Fruit fly (Drosophila melanogaster) whole organism, adult: ENCODE data around the gene CG14435.

Experiments used
- CG11617 ChIP-seq: fragments of 200-800 bp; sonication (Bioruptor generic); optimal IDR thresholded peaks from 2 replicates; lab custom pipeline; 2017; ENCODE audit warnings: mild to moderate bottlenecking, missing biosample characterization, missing genetic modification reagents, missing genetic modification characterization
- CG12768 ChIP-seq: fragments of 200-800 bp; sonication (Bioruptor generic); optimal IDR thresholded peaks from 2 replicates; lab custom pipeline; 2017; ENCODE audit warnings: missing biosample characterization, missing genetic modification characterization, mild to moderate bottlenecking, moderate library complexity, missing genetic modification reagents
- CG14711 ChIP-seq: fragments of 200-800 bp; sonication (Bioruptor generic); optimal IDR thresholded peaks from 2 replicates; lab custom pipeline; 2018; ENCODE audit warnings: missing biosample characterization, mild to moderate bottlenecking, missing genetic modification characterization, moderate library complexity
- CG1620 ChIP-seq: fragments of 200-800 bp; sonication (Bioruptor generic); optimal IDR thresholded peaks from 2 replicates; lab custom pipeline; 2016; ENCODE audit warnings: missing biosample characterization, missing genetic modification characterization
- CG33017 ChIP-seq: fragments of 200-800 bp; sonication (Bioruptor generic); optimal IDR thresholded peaks from 2 replicates; lab custom pipeline; 2018; ENCODE audit warnings: missing biosample characterization, mild to moderate bottlenecking, missing genetic modification characterization, moderate library complexity
- CG5204 ChIP-seq: fragments of 200-800 bp; sonication (Bioruptor generic); optimal IDR thresholded peaks from 2 replicates; lab custom pipeline; 2016; ENCODE audit warnings: missing biosample characterization, missing genetic modification characterization
- CG7045 ChIP-seq: fragments of 200-800 bp; sonication (Bioruptor generic); optimal IDR thresholded peaks from 2 replicates; lab custom pipeline; 2017; ENCODE audit warnings: missing biosample characterization, mild to moderate bottlenecking, missing genetic modification characterization
- CG7101 ChIP-seq: fragments of 200-800 bp; sonication (Bioruptor generic); optimal IDR thresholded peaks from 2 replicates; lab custom pipeline; 2018; ENCODE audit warnings: missing biosample characterization, mild to moderate bottlenecking, missing genetic modification characterization, moderate library complexity
- Clk ChIP-seq: fragments of 200-800 bp; sonication (Bioruptor generic); optimal IDR thresholded peaks from 2 replicates; lab custom pipeline; 2017; ENCODE audit warnings: missing biosample characterization, missing genetic modification characterization
- Crg-1 ChIP-seq: fragments of 200-800 bp; sonication (Bioruptor generic); optimal IDR thresholded peaks from 2 replicates; lab custom pipeline; 2016; ENCODE audit warnings: missing biosample characterization, missing genetic modification characterization
- Hr96 ChIP-seq: fragments of 200-800 bp; sonication (Bioruptor generic); optimal IDR thresholded peaks from 2 replicates; lab custom pipeline; 2016; ENCODE audit warnings: missing biosample characterization, missing genetic modification characterization
- Mnt ChIP-seq: fragments of 200-800 bp; sonication (Bioruptor generic); optimal IDR thresholded peaks from 2 replicates; lab custom pipeline; 2016; ENCODE audit warnings: missing biosample characterization, mild to moderate bottlenecking, missing genetic modification characterization
- bab1 ChIP-seq: fragments of 200-800 bp; sonication (Bioruptor generic); optimal IDR thresholded peaks from 3 replicates; lab custom pipeline; 2019; ENCODE audit warnings: missing biosample characterization, mild to moderate bottlenecking, missing genetic modification characterization, moderate library complexity
- cic ChIP-seq: fragments of 200-800 bp; sonication (Bioruptor generic); optimal IDR thresholded peaks from 2 replicates; lab custom pipeline; 2017; ENCODE audit warnings: missing biosample characterization, mild to moderate bottlenecking, missing genetic modification characterization, moderate library complexity
- cnc ChIP-seq, 2 experiments: fragments of >200 bp; optimal IDR thresholded peaks; 2 replicates each; lab custom pipeline; 2017
- kay ChIP-seq: fragments of 200-800 bp; sonication (Bioruptor generic); peaks from one replicate; lab custom pipeline; 2016; ENCODE audit warnings: missing biosample characterization, missing genetic modification characterization, borderline replicate concordance
- ovo ChIP-seq: fragments of 200-800 bp; sonication (Bioruptor generic); optimal IDR thresholded peaks from 2 replicates; lab custom pipeline; 2016; ENCODE audit warnings: missing biosample characterization, missing genetic modification characterization
- pad ChIP-seq: fragments of 200-800 bp; sonication (Bioruptor generic); optimal IDR thresholded peaks from 3 replicates; lab custom pipeline; 2017; ENCODE audit warnings: missing biosample characterization, missing genetic modification characterization, mild to moderate bottlenecking, moderate library complexity, missing genetic modification reagents
- tj ChIP-seq: fragments of 200-800 bp; sonication (Bioruptor generic); optimal IDR thresholded peaks from 3 replicates; lab custom pipeline; 2017; ENCODE audit warnings: missing biosample characterization, mild to moderate bottlenecking, missing genetic modification characterization, moderate library complexity
- toe ChIP-seq: fragments of 200-800 bp; sonication (Bioruptor generic); optimal IDR thresholded peaks from 2 replicates; lab custom pipeline; 2016; ENCODE audit warnings: missing biosample characterization, missing genetic modification characterization

Gene CG14435

dm6 chrX:6853384-6853783, 9.7 kb upstream of the CG14435 start:
- TF ChIP-seq cic (peak; percentile 1), bab1 (no peak), CG5204 (GFP tag; lab: Kevin White, UChicago) (no peak), ovo (no peak), CG11617 (no peak), CG12768 (GFP tag; lab: Kevin White, UChicago) (peak; percentile 52), Clk (no peak), CG7045 (GFP tag; lab: Kevin White, UChicago) (no peak), pad (peak; percentile 72), CG33017 (no peak), cnc (optimal IDR thresholded peaks at IDR 0.05; lab: Kevin White, UChicago) (no peak), CG14711 (no peak), toe (GFP tag; lab: Kevin White, UChicago) (no peak), Hr96 (no peak), Mnt (GFP tag; lab: Kevin White, UChicago) (no peak), Crg-1 (GFP tag; lab: Kevin White, UChicago) (peak; percentile 8), tj (peak; percentile 69), CG1620 (GFP tag; lab: Kevin White, UChicago) (no peak), CG7101 (tag; lab: Kevin White, UChicago) (no peak), kay (GFP tag; lab: Kevin White, UChicago) (no peak)

DNA sequence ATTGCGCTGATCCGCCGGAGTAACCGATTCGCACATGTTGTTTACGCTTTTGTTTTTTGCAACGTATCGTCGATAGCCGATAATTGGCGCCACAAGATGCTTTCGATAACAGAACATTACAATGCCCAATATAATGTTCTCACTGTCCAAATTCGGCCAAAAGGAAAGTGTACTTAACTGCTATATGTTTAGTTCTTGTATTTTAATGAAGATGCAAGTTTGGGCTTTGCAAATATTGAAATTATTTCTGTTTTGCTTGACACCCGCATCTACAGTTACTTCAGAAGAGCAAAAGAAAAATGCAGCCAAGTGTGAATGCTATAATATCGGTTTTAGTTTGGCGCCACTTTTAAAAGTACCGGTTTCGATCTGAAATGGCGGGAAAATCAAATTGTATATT, 8.9 kb upstream of the CG14435 start:
- peak; percentile 89 for TF ChIP-seq toe (GFP tag; lab: Kevin White, UChicago)
- peak; percentile 81 for TF ChIP-seq CG33017
- peak; percentile 88 for TF ChIP-seq CG14711
- peak; percentile 88 for TF ChIP-seq CG11617
- TF ChIP-seq cic: peak; percentile 56
- peak; percentile 89 for TF ChIP-seq Crg-1 (GFP tag; lab: Kevin White, UChicago)
- peak; percentile 85 for TF ChIP-seq CG7045 (GFP tag; lab: Kevin White, UChicago)
- peak; percentile 75 for TF ChIP-seq tj
- peak; percentile 84 for TF ChIP-seq pad
- no peak for TF ChIP-seq kay (GFP tag; lab: Kevin White, UChicago)
- peak; percentile 91 for TF ChIP-seq Mnt (GFP tag; lab: Kevin White, UChicago)
- peak; percentile 96 for TF ChIP-seq bab1
- peak; percentile 83 for TF ChIP-seq CG12768 (GFP tag; lab: Kevin White, UChicago)
- peak; percentile 97 for TF ChIP-seq Hr96
- peak; percentile 87 for TF ChIP-seq ovo
- TF ChIP-seq CG7101 (tag; lab: Kevin White, UChicago): peak; percentile 94
- peak; percentile 76 for TF ChIP-seq Clk
- TF ChIP-seq CG5204 (GFP tag; lab: Kevin White, UChicago): peak; percentile 83
- no peak for TF ChIP-seq cnc (optimal IDR thresholded peaks at IDR 0.05; lab: Kevin White, UChicago)
- peak; percentile 93 for TF ChIP-seq CG1620 (GFP tag; lab: Kevin White, UChicago)

DNA sequence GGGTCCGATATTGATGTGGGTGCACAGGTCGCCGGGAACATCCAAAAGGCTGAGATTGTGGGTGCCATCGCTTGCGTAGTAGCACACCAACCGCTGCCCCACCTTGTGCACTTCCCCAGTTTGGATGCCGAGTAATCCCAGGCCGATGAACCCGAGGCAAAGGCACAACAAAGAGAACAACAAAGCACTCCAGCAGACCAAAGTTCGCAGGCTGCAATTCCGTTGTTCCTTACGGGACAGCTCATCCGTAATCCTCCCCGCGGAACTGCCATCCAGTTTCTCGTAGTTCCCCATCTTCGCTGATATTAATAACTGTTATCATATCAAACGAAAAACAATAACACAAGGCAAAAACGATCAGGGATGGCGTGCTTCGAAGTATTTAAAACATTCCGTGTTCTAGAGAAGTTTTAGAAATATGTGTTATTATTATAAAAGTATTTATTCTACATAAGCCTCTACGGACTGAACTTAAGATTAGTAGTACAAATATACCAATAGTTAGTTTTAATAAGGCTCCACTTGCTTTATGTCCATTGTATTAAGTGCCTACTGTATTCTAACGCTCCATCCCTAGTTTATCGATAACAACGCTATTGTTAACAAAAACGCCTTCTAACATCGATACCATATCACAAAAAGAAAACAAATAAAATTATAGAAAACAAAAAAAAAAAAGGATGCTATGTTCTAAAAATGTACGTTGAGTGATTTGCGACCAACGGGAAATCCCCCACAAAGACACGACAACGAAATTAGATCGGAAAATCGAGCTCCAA, 5.6 kb upstream of the CG14435 start, which contains the start of the genes Cht11 and CG4558:
Gene Cht11 (minus strand): TSS at position 340 of the 779 bp plus-strand sequence.
Gene CG4558 (plus strand): TSS at position 593 of the 779 bp plus-strand sequence.
- TF ChIP-seq ovo (peak; percentile 75), CG7101 (tag; lab: Kevin White, UChicago) (peak; percentile 92), Hr96 (peak; percentile 79), toe (GFP tag; lab: Kevin White, UChicago) (peak; percentile 80), CG1620 (GFP tag; lab: Kevin White, UChicago) (peak; percentile 89), kay (GFP tag; lab: Kevin White, UChicago) (no peak), Clk (peak; percentile 45), bab1 (peak; percentile 93), CG12768 (GFP tag; lab: Kevin White, UChicago) (peak; percentile 88), CG33017 (peak; percentile 76), Crg-1 (GFP tag; lab: Kevin White, UChicago) (peak; percentile 79), CG7045 (GFP tag; lab: Kevin White, UChicago) (peak; percentile 64), Mnt (GFP tag; lab: Kevin White, UChicago) (peak; percentile 84), CG5204 (GFP tag; lab: Kevin White, UChicago) (peak; percentile 79), cic (peak; percentile 66), CG14711 (peak; percentile 86), tj (peak; percentile 83), cnc (optimal IDR thresholded peaks at IDR 0.05; lab: Kevin White, UChicago) (no peak), CG11617 (peak; percentile 93), pad (peak; percentile 93)

dm6 chrX:6832584-6832983, 11.1 kb downstream of the CG14435 start, which contains the start of gene mAChR-C:
Gene mAChR-C (minus strand): TSS chrX:6832684.
- TF ChIP-seq cic (no peak), CG1620 (GFP tag; lab: Kevin White, UChicago) (no peak), tj (no peak), ovo (no peak), pad (no peak), toe (GFP tag; lab: Kevin White, UChicago) (no peak), CG14711 (no peak), Crg-1 (GFP tag; lab: Kevin White, UChicago) (no peak), Hr96 (no peak), CG7045 (GFP tag; lab: Kevin White, UChicago) (no peak), cnc (optimal IDR thresholded peaks at IDR 0.05; lab: Kevin White, UChicago) (no peak), CG11617 (no peak), CG33017 (no peak), bab1 (no peak), CG5204 (GFP tag; lab: Kevin White, UChicago) (no peak), kay (GFP tag; lab: Kevin White, UChicago) (no peak), CG7101 (tag; lab: Kevin White, UChicago) (no peak)

DNA sequence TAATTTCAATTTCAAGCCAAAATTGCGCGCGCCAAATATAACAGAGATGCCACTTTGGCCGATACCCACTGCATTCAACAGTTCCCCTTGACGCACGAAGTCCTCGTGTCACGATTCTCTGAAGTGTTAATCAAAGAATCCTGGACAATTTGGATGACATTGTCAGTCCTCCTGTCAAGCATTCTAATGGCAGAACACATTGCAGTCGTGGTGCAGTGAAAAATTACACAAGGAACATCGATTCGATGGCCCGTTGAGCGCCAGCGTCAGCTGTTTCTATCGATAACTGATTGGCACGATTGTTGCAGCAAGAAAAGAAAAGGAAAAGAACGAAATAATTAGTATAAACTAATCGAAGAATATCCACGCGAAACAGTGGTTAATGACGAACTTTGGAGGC, 19.5 kb downstream of the CG14435 start, which contains the start of gene nonC:
Gene nonC (plus strand): TSS at position 294 of the 400 bp plus-strand sequence.
- peak; percentile 24 for TF ChIP-seq pad
- peak; percentile 21 for TF ChIP-seq Mnt (GFP tag; lab: Kevin White, UChicago)
- peak; percentile 65 for TF ChIP-seq bab1
- no peak for TF ChIP-seq CG11617
- peak; percentile 6 for TF ChIP-seq CG1620 (GFP tag; lab: Kevin White, UChicago)
